Worm (Caenorhabditis elegans) whole organism, L3 larva: Measurements from ENCODE around the gene eea-1.
A peak's percentile ranks its signal among the peaks of the same experiment; 100 is the strongest.

ENCODE experiments used
- R02D3.7 ChIP-seq: fragments of 150-350 bp; optimal IDR thresholded peaks from 2 replicates; lab custom pipeline; 2014; ENCODE audit warnings: missing biosample characterization, missing genetic modification characterization
- ZK546.5 ChIP-seq: sonication (generic microtip); optimal IDR thresholded peaks from 2 replicates; lab custom pipeline; 2017; ENCODE audit warnings: missing biosample characterization, missing genetic modification characterization
- aly-2 ChIP-seq: fragments of 150-350 bp; optimal IDR thresholded peaks from 2 replicates; lab custom pipeline; 2014; ENCODE audit warnings: missing biosample characterization, missing genetic modification characterization
- ama-1 ChIP-seq: fragments of 150-350 bp; optimal IDR thresholded peaks from 2 replicates; lab custom pipeline; 2018
- ceh-16 ChIP-seq: sonication (generic microtip); optimal IDR thresholded peaks from 2 replicates; lab custom pipeline; 2017; ENCODE audit warnings: missing biosample characterization, missing genetic modification characterization
- ceh-28 ChIP-seq: fragments of 150-350 bp; optimal IDR thresholded peaks from 2 replicates; lab custom pipeline; 2014; ENCODE audit warnings: missing biosample characterization, missing genetic modification reagents, missing genetic modification characterization
- ceh-82 ChIP-seq: fragments of 150-350 bp; optimal IDR thresholded peaks from 2 replicates; lab custom pipeline; 2014; ENCODE audit warnings: missing biosample characterization, missing genetic modification characterization
- ceh-9 ChIP-seq: sonication (generic microtip); optimal IDR thresholded peaks from 2 replicates; lab custom pipeline; 2018; ENCODE audit warnings: missing biosample characterization, missing genetic modification characterization
- daf-12 ChIP-seq: fragments of 150-350 bp; optimal IDR thresholded peaks from 2 replicates; lab custom pipeline; 2014; ENCODE audit warnings: missing biosample characterization, missing genetic modification reagents, missing genetic modification characterization
- egl-27 ChIP-seq: sonication (generic microtip); optimal IDR thresholded peaks from 4 replicates; lab custom pipeline; 2017; ENCODE audit warnings: missing biosample characterization, missing genetic modification reagents, missing genetic modification characterization
- egl-5 ChIP-seq: fragments of 150-350 bp; optimal IDR thresholded peaks from 2 replicates; lab custom pipeline; 2017; ENCODE audit warnings: missing biosample characterization, missing genetic modification reagents, missing genetic modification characterization, inconsistent platforms
- elt-1 ChIP-seq: fragments of 150-350 bp; optimal IDR thresholded peaks from 2 replicates; lab custom pipeline; 2014; ENCODE audit warnings: missing biosample characterization, missing genetic modification characterization
- elt-2 ChIP-seq: sonication (generic microtip); optimal IDR thresholded peaks from 2 replicates; lab custom pipeline; 2016; ENCODE audit warnings: missing genetic modification reagents, mild to moderate bottlenecking, missing genetic modification characterization, missing compliant biosample characterization
- elt-3 ChIP-seq, 3 experiments: fragments of 150-350 bp in 1 of 3; sonication (generic microtip) in 2 of 3; optimal IDR thresholded peaks; 2 replicates in 2 of 3; 4 replicates in 1 of 3; lab custom pipeline; 2014 to 2017; ENCODE audit warnings: missing biosample characterization in 3 of 3, missing genetic modification characterization in 3 of 3
- eor-1 ChIP-seq, 2 experiments: fragments of 150-350 bp; optimal IDR thresholded peaks; 2 replicates each; lab custom pipeline; 2014 to 2018; ENCODE audit warnings: missing biosample characterization in 2 of 2, missing genetic modification characterization in 2 of 2
- fkh-10 ChIP-seq: sonication (generic microtip); optimal IDR thresholded peaks from 2 replicates; lab custom pipeline; 2017; ENCODE audit warnings: missing biosample characterization, missing genetic modification reagents, missing genetic modification characterization
- fkh-2 ChIP-seq: fragments of 150-350 bp; optimal IDR thresholded peaks from 2 replicates; lab custom pipeline; 2014; ENCODE audit warnings: missing biosample characterization, missing genetic modification reagents, missing genetic modification characterization
- fos-1 ChIP-seq: fragments of 150-350 bp; optimal IDR thresholded peaks from 2 replicates; lab custom pipeline; 2014; ENCODE audit warnings: missing biosample characterization, missing genetic modification characterization
- hmg-11 ChIP-seq: sonication (generic microtip); optimal IDR thresholded peaks from 2 replicates; lab custom pipeline; 2016; ENCODE audit warnings: missing genetic modification characterization, missing compliant biosample characterization
- jun-1 ChIP-seq: fragments of 150-350 bp; optimal IDR thresholded peaks from 2 replicates; lab custom pipeline; 2014; ENCODE audit warnings: missing biosample characterization, missing genetic modification reagents, missing genetic modification characterization
- lin-15B ChIP-seq: fragments of 150-350 bp; optimal IDR thresholded peaks from 2 replicates; lab custom pipeline; 2014; ENCODE audit warnings: missing biosample characterization, missing genetic modification characterization
- lin-39 ChIP-seq: fragments of 150-350 bp; optimal IDR thresholded peaks from 2 replicates; lab custom pipeline; 2018; ENCODE audit warnings: missing biosample characterization, missing genetic modification reagents, missing genetic modification characterization
- lsy-12 ChIP-seq: sonication (generic microtip); optimal IDR thresholded peaks from 2 replicates; lab custom pipeline; 2016; ENCODE audit warnings: mild to moderate bottlenecking, missing genetic modification characterization, missing compliant biosample characterization
- mdl-1 ChIP-seq: fragments of 150-350 bp; optimal IDR thresholded peaks from 2 replicates; lab custom pipeline; 2014; ENCODE audit warnings: missing biosample characterization, missing genetic modification characterization
- mml-1 ChIP-seq: fragments of 150-350 bp; sonication (generic microtip); optimal IDR thresholded peaks from 3 replicates; lab custom pipeline; 2014; ENCODE audit warnings: missing biosample characterization, missing genetic modification characterization
- nfya-1 ChIP-seq: sonication (generic microtip); optimal IDR thresholded peaks from 2 replicates; lab custom pipeline; 2017; ENCODE audit warnings: missing genetic modification characterization, mild to moderate bottlenecking, missing compliant biosample characterization, antibody characterized with exemption, moderate library complexity; ENCODE audit not compliant: insufficient read depth
- nhr-11 ChIP-seq: fragments of 150-350 bp; optimal IDR thresholded peaks from 2 replicates; lab custom pipeline; 2014; ENCODE audit warnings: missing biosample characterization, missing genetic modification characterization
- nhr-12 ChIP-seq: fragments of 150-350 bp; optimal IDR thresholded peaks from 2 replicates; lab custom pipeline; 2014; ENCODE audit warnings: missing biosample characterization, missing genetic modification characterization
- nhr-23 ChIP-seq: fragments of 150-350 bp; optimal IDR thresholded peaks from 2 replicates; lab custom pipeline; 2014; ENCODE audit warnings: missing biosample characterization, missing genetic modification reagents, missing genetic modification characterization
- nhr-237 ChIP-seq: fragments of 150-350 bp; optimal IDR thresholded peaks from 2 replicates; lab custom pipeline; 2014; ENCODE audit warnings: missing biosample characterization, missing genetic modification characterization
- nhr-25 ChIP-seq: sonication (generic microtip); optimal IDR thresholded peaks from 2 replicates; lab custom pipeline; 2017; ENCODE audit warnings: missing biosample characterization, missing genetic modification characterization
- nhr-28 ChIP-seq: fragments of 150-350 bp; optimal IDR thresholded peaks from 2 replicates; lab custom pipeline; 2014; ENCODE audit warnings: missing biosample characterization, missing genetic modification characterization
- nhr-43 ChIP-seq: sonication (generic microtip); optimal IDR thresholded peaks from 2 replicates; lab custom pipeline; 2016; ENCODE audit warnings: mild to moderate bottlenecking, missing genetic modification characterization, missing compliant biosample characterization; ENCODE audit not compliant: poor library complexity, severe bottlenecking
- nhr-67 ChIP-seq: fragments of 150-350 bp; optimal IDR thresholded peaks from 2 replicates; lab custom pipeline; 2014; ENCODE audit warnings: missing biosample characterization, missing genetic modification characterization
- nhr-76 ChIP-seq: fragments of 150-350 bp; sonication (generic microtip); optimal IDR thresholded peaks from 5 replicates; lab custom pipeline; 2014; ENCODE audit warnings: missing biosample characterization, missing genetic modification characterization
- nhr-77 ChIP-seq: fragments of 150-350 bp; optimal IDR thresholded peaks from 2 replicates; lab custom pipeline; 2014; ENCODE audit warnings: missing biosample characterization, missing genetic modification characterization
- pha-4 ChIP-seq: fragments of 150-350 bp; optimal IDR thresholded peaks from 2 replicates; lab custom pipeline; 2014; ENCODE audit warnings: missing biosample characterization, missing genetic modification reagents, missing genetic modification characterization
- pqm-1 ChIP-seq: fragments of 150-350 bp; optimal IDR thresholded peaks from 2 replicates; lab custom pipeline; 2017; ENCODE audit warnings: missing biosample characterization, missing genetic modification characterization, inconsistent platforms
- sea-2 ChIP-seq: fragments of 150-350 bp; sonication (generic microtip); optimal IDR thresholded peaks from 4 replicates; lab custom pipeline; 2014; ENCODE audit warnings: missing biosample characterization, missing genetic modification reagents, missing genetic modification characterization
- skn-1 ChIP-seq: fragments of 150-350 bp; optimal IDR thresholded peaks from 2 replicates; lab custom pipeline; 2014; ENCODE audit warnings: missing biosample characterization, missing genetic modification characterization
- snpc-4 ChIP-seq: fragments of 150-350 bp; optimal IDR thresholded peaks from 2 replicates; lab custom pipeline; 2014; ENCODE audit warnings: missing biosample characterization, missing genetic modification characterization
- tbx-2 ChIP-seq: sonication (generic microtip); optimal IDR thresholded peaks from 2 replicates; lab custom pipeline; 2016; ENCODE audit warnings: mild to moderate bottlenecking, missing genetic modification characterization, missing compliant biosample characterization
- unc-39 ChIP-seq: sonication (generic microtip); optimal IDR thresholded peaks from 4 replicates; lab custom pipeline; 2017; ENCODE audit warnings: missing biosample characterization, missing genetic modification characterization
- unc-62 ChIP-seq: fragments of 150-350 bp; sonication (generic microtip); optimal IDR thresholded peaks from 4 replicates; lab custom pipeline; 2014; ENCODE audit warnings: missing biosample characterization, missing genetic modification reagents, missing genetic modification characterization
- zag-1 ChIP-seq: fragments of 150-350 bp; optimal IDR thresholded peaks from 2 replicates; lab custom pipeline; 2014; ENCODE audit warnings: missing biosample characterization, missing genetic modification characterization
- ztf-11 ChIP-seq: fragments of 150-350 bp; optimal IDR thresholded peaks from 2 replicates; lab custom pipeline; 2014; ENCODE audit warnings: missing biosample characterization, missing genetic modification characterization
- ztf-4 ChIP-seq: fragments of 150-350 bp; optimal IDR thresholded peaks from 2 replicates; lab custom pipeline; 2014; ENCODE audit warnings: missing biosample characterization, missing genetic modification characterization

Gene eea-1

ce11 chrV:13468190-13468765 lies 28.9 kb downstream of the eea-1 start, which contains the start of the genes F25H9.6 and F25H9.7 (continued):
- TF ChIP-seq nfya-1 (tag; lab: Kevin White, UChicago) (peak; percentile 77), nhr-43 (tag; lab: Kevin White, UChicago) (peak; percentile 95), ceh-9 (no peak), ceh-28 (peak; percentile 9)

ce11 chrV:13464123-13464522 lies 33.0 kb downstream of the eea-1 start:
- TF ChIP-seq tbx-2: no peak
- TF ChIP-seq eor-1 (tag; optimal IDR thresholded peaks at IDR 0.05; lab: Kevin White, UChicago): no peak
- TF ChIP-seq R02D3.7 (tag; lab: Kevin White, UChicago): no peak
- no peak for TF ChIP-seq nhr-237 (tag; lab: Kevin White, UChicago)
- peak; percentile 9 for TF ChIP-seq elt-2 (tag; lab: Kevin White, UChicago)
- TF ChIP-seq elt-1 (tag; lab: Kevin White, UChicago): no peak
- peak; percentile 34 for TF ChIP-seq nhr-25 (tag; lab: Kevin White, UChicago)
- peak; percentile 49 for TF ChIP-seq skn-1 (tag; lab: Kevin White, UChicago)
- TF ChIP-seq egl-27 (tag; lab: Kevin White, UChicago): no peak

- TF ChIP-seq ztf-4 (tag; lab: Kevin White, UChicago) (no peak), fkh-2 (tag; lab: Kevin White, UChicago) (no peak), nhr-28 (tag; lab: Kevin White, UChicago) (no peak), ceh-28 (peak; percentile 68), tbx-2 (no peak), sea-2 (GFP tag; lab: Kevin White, UChicago) (no peak), nhr-43 (tag; lab: Kevin White, UChicago) (peak; percentile 12), nhr-23 (peak; percentile 53), pha-4 (peak; percentile 87), elt-1 (tag; lab: Kevin White, UChicago) (no peak), nhr-12 (no peak), lin-15B (tag; lab: Kevin White, UChicago) (peak; percentile 53), ama-1 (lab: Kevin White, UChicago) (no peak), unc-39 (tag; lab: Kevin White, UChicago) (no peak), R02D3.7 (tag; lab: Kevin White, UChicago) (no peak), nfya-1 (tag; lab: Kevin White, UChicago) (peak; percentile 67), lin-39 (tag; lab: Kevin White, UChicago) (peak; percentile 45), skn-1 (tag; lab: Kevin White, UChicago) (peak; percentile 28), eor-1 (tag; optimal IDR thresholded peaks at IDR 0.05; lab: Kevin White, UChicago) (no peak), ceh-9 (no peak), elt-2 (tag; lab: Kevin White, UChicago) (peak; percentile 89), egl-27 (tag; lab: Kevin White, UChicago) (no peak), nhr-11 (tag; lab: Kevin White, UChicago) (peak; percentile 31), egl-5 (no peak), mdl-1 (no peak), nhr-25 (tag; lab: Kevin White, UChicago) (peak; percentile 36), snpc-4 (tag; lab: Kevin White, UChicago) (peak; percentile 51), unc-62 (GFP tag; lab: Kevin White, UChicago) (no peak), nhr-67 (no peak), lsy-12 (tag; lab: Kevin White, UChicago) (peak; percentile 9), fos-1 (tag; lab: Kevin White, UChicago) (no peak), fkh-10 (GFP tag; lab: Kevin White, UChicago) (no peak), ztf-11 (tag; lab: Kevin White, UChicago) (no peak), ceh-16 (tag; lab: Kevin White, UChicago) (no peak), zag-1 (tag; lab: Kevin White, UChicago) (no peak), nhr-77 (no peak), aly-2 (tag; lab: Kevin White, UChicago) (no peak), daf-12 (tag; lab: Kevin White, UChicago) (no peak), elt-3 (tag; optimal IDR thresholded peaks at IDR 0.05; lab: Kevin White, UChicago) (no peak), hmg-11 (peak; percentile 90), nhr-237 (tag; lab: Kevin White, UChicago) (no peak), ZK546.5 (no peak), pqm-1 (tag; lab: Kevin White, UChicago) (peak; percentile 100), nhr-76 (tag; lab: Kevin White, UChicago) (no peak), ceh-82 (tag; lab: Kevin White, UChicago) (no peak), jun-1 (tag; lab: Kevin White, UChicago) (peak; percentile 28), mml-1 (no peak)
- TF ChIP-seq, all 47 proteins: peak for 16
Observed at ce11 chrV:13462974-13463373, 34.2 kb downstream of the eea-1 start, which contains the start of gene frm-10. Gene frm-10, plus strand, starts transcription at chrV:13463207.
